Worm (Caenorhabditis elegans): Measurements from ENCODE around the gene C49A9.3.

C49A9.3 gene

ce11 chrIV:6200249-6200648, 21.6 kb upstream of the C49A9.3 start:
- TF ChIP-seq ztf-11 (tag; optimal IDR thresholded peaks at IDR 0.05) (no peak), nhr-76 (tag; optimal IDR thresholded peaks at IDR 0.05) (no peak), lin-13 (tag; optimal IDR thresholded peaks at IDR 0.05) (no peak), cnd-1 (tag; optimal IDR thresholded peaks at IDR 0.05) (no peak), blmp-1 (tag; optimal IDR thresholded peaks at IDR 0.05) (no peak), snpc-4 (tag; optimal IDR thresholded peaks at IDR 0.05) (no peak), nhr-237 (tag; optimal IDR thresholded peaks at IDR 0.05) (no peak), unc-39 (tag; optimal IDR thresholded peaks at IDR 0.05) (no peak), sptf-1 (tag; optimal IDR thresholded peaks at IDR 0.05) (no peak), elt-1 (tag; optimal IDR thresholded peaks at IDR 0.05; ENCODE audit: borderline replicate concordance, insufficient read depth) (no peak), hlh-1 (tag; optimal IDR thresholded peaks at IDR 0.05) (no peak), unc-62 (GFP tag; optimal IDR thresholded peaks at IDR 0.05) (no peak), pha-4 (tag; optimal IDR thresholded peaks at IDR 0.05) (no peak), ceh-39 (tag; optimal IDR thresholded peaks at IDR 0.05) (no peak), drap-1 (GFP tag; optimal IDR thresholded peaks at IDR 0.05) (no peak)

ce11 chrIV:6201769-6202168, 20.1 kb upstream of the C49A9.3 start, which contains the start of gene tkr-2:
Gene tkr-2, plus strand, starts transcription at chrIV:6202069.
- no peak for TF ChIP-seq flh-1 (GFP tag; optimal IDR thresholded peaks at IDR 0.05)
- TF ChIP-seq nhr-28 (tag; optimal IDR thresholded peaks at IDR 0.05), result no peak
- no peak for TF ChIP-seq sptf-1 (tag; optimal IDR thresholded peaks at IDR 0.05)
- TF ChIP-seq drap-1 (GFP tag; optimal IDR thresholded peaks at IDR 0.05), result no peak

ce11 chrIV:6206294-6206776, 15.6 kb upstream of the C49A9.3 start, which contains the start of gene C49A9.10:
Gene C49A9.10, minus strand, starts transcription at chrIV:6206344.
- TF ChIP-seq lsy-2 (tag; optimal IDR thresholded peaks at IDR 0.05) (peak; percentile 64), mab-5 (tag; optimal IDR thresholded peaks at IDR 0.05) (peak; percentile 28), zip-8 (tag; optimal IDR thresholded peaks at IDR 0.05) (no peak), M03D4.4 (tag; optimal IDR thresholded peaks at IDR 0.05) (peak; percentile 14), pha-4 (tag; optimal IDR thresholded peaks at IDR 0.05) (peak; percentile 51), ceh-39 (tag; optimal IDR thresholded peaks at IDR 0.05) (peak; percentile 47), ztf-11 (tag; optimal IDR thresholded peaks at IDR 0.05) (no peak), ces-1 (GFP tag; optimal IDR thresholded peaks at IDR 0.05) (peak; percentile 45), lin-32 (GFP tag; optimal IDR thresholded peaks at IDR 0.05) (peak; percentile 1), nhr-237 (tag; optimal IDR thresholded peaks at IDR 0.05) (peak; percentile 29), unc-120 (tag; optimal IDR thresholded peaks at IDR 0.05; ENCODE audit: poor library complexity, severe bottlenecking) (no peak), lin-13 (tag; optimal IDR thresholded peaks at IDR 0.05) (peak; percentile 35), sptf-1 (tag; optimal IDR thresholded peaks at IDR 0.05) (peak; percentile 65), mep-1 (tag; optimal IDR thresholded peaks at IDR 0.05) (peak; percentile 54)

- peak; percentile 96 for TF ChIP-seq zip-8 (tag; optimal IDR thresholded peaks at IDR 0.05)
- no peak for TF ChIP-seq bed-3 (GFP tag; optimal IDR thresholded peaks at IDR 0.05)
- no peak for TF ChIP-seq sem-2 (GFP tag; optimal IDR thresholded peaks at IDR 0.05)
- TF ChIP-seq unc-39 (tag; optimal IDR thresholded peaks at IDR 0.05), result no peak
- no peak for TF ChIP-seq mab-5 (tag; optimal IDR thresholded peaks at IDR 0.05)
These were observed 12.6 kb upstream of the C49A9.3 start for ce11 chrIV:6209337-6209736.

- TF ChIP-seq sptf-1 (tag; optimal IDR thresholded peaks at IDR 0.05) (no peak), tbx-8 (GFP tag; optimal IDR thresholded peaks at IDR 0.05) (no peak), elt-3 (tag; optimal IDR thresholded peaks at IDR 0.05) (no peak), nhr-28 (tag; optimal IDR thresholded peaks at IDR 0.05) (no peak), sem-2 (GFP tag; optimal IDR thresholded peaks at IDR 0.05) (no peak), elt-1 (tag; optimal IDR thresholded peaks at IDR 0.05; ENCODE audit: borderline replicate concordance, insufficient read depth) (no peak), nhr-2 (tag; optimal IDR thresholded peaks at IDR 0.05) (no peak)
These were observed 11.3 kb upstream of the C49A9.3 start, which contains the start of the genes ugt-24 and C49A9.6 for ce11 chrIV:6210574-6210973. Gene ugt-24, minus strand, starts transcription at chrIV:6210720. Gene C49A9.6, plus strand, starts transcription at chrIV:6210936.

- TF ChIP-seq mls-2 (tag; optimal IDR thresholded peaks at IDR 0.05) (no peak), lsy-2 (tag; optimal IDR thresholded peaks at IDR 0.05) (no peak), nhr-12 (tag; optimal IDR thresholded peaks at IDR 0.05) (no peak), flh-1 (GFP tag; optimal IDR thresholded peaks at IDR 0.05) (no peak), ces-1 (GFP tag; optimal IDR thresholded peaks at IDR 0.05) (no peak), pha-4 (tag; optimal IDR thresholded peaks at IDR 0.05) (no peak), mab-5 (tag; optimal IDR thresholded peaks at IDR 0.05) (no peak)
These were observed 8.5 kb upstream of the C49A9.3 start, which contains the start of gene C49A9.5 for ce11 chrIV:6213403-6213802. Gene C49A9.5, plus strand, starts transcription at chrIV:6213673.

Data from whole organism, mixed stage, embryonic.